Worm (Caenorhabditis elegans) whole organism, L4 larva: Measurements from ENCODE around the gene myrf-2.

Experiments used
- ama-1 ChIP-seq: fragments of 150-350 bp; optimal IDR thresholded peaks from 2 replicates; lab custom pipeline; 2014; ENCODE audit warnings: inconsistent platforms, mixed read lengths
- attf-4 ChIP-seq: sonication (generic microtip); optimal IDR thresholded peaks from 3 replicates; lab custom pipeline; 2017; ENCODE audit warnings: missing biosample characterization, missing genetic modification characterization
- ceh-62 ChIP-seq: sonication (generic microtip); optimal IDR thresholded peaks from 2 replicates; lab custom pipeline; 2017; ENCODE audit warnings: missing biosample characterization, missing genetic modification characterization
- duxl-1 ChIP-seq: sonication (generic microtip); optimal IDR thresholded peaks from 2 replicates; lab custom pipeline; 2016; ENCODE audit warnings: mild to moderate bottlenecking, missing genetic modification characterization, moderate library complexity, missing compliant biosample characterization; ENCODE audit not compliant: poor library complexity
- dve-1 ChIP-seq: sonication (generic microtip); optimal IDR thresholded peaks from 2 replicates; lab custom pipeline; 2017; ENCODE audit warnings: antibody characterized with exemption, mild to moderate bottlenecking, missing genetic modification characterization, missing compliant biosample characterization; ENCODE audit not compliant: insufficient read depth
- lin-13 ChIP-seq: fragments of 150-350 bp; optimal IDR thresholded peaks from 2 replicates; lab custom pipeline; 2014; ENCODE audit warnings: missing biosample characterization, missing genetic modification reagents, missing genetic modification characterization
- mdl-1 ChIP-seq, 2 experiments: fragments of 150-350 bp in 1 of 2; sonication (generic microtip) in 1 of 2; optimal IDR thresholded peaks; 2 replicates each; lab custom pipeline; 2014 to 2017; ENCODE audit warnings: missing biosample characterization in 2 of 2, missing genetic modification characterization in 2 of 2
- mdt-29 ChIP-seq: fragments of 200-800 bp; sonication (Bioruptor generic); IDR thresholded peaks from 2 replicates; pipeline ENCODE4 v1.3.6; 2022; ENCODE audit warnings: missing genetic modification reagents, missing genetic modification characterization, missing compliant biosample characterization
- mxl-2 ChIP-seq: fragments of 200-800 bp; sonication (Bioruptor generic); conservative IDR thresholded peaks from 2 replicates; pipeline ENCODE4 v1.3.6; 2022; ENCODE audit warnings: missing genetic modification reagents, missing genetic modification characterization, missing compliant biosample characterization
- nhr-11 ChIP-seq: fragments of 150-350 bp; optimal IDR thresholded peaks from 2 replicates; lab custom pipeline; 2014; ENCODE audit warnings: missing biosample characterization, missing genetic modification characterization

- TF ChIP-seq dve-1: no peak
- TF ChIP-seq ama-1 (lab: Kevin White, UChicago): no peak
- TF ChIP-seq nhr-11 (tag; lab: Kevin White, UChicago): no peak
- no peak for TF ChIP-seq attf-4 (tag; lab: Kevin White, UChicago)
- TF ChIP-seq mdt-29 (GFP tag; lab: Robert Waterston, UW): no peak
- no peak for TF ChIP-seq duxl-1
- TF ChIP-seq lin-13 (GFP tag; lab: Kevin White, UChicago): no peak
- TF ChIP-seq ceh-62 (tag; lab: Kevin White, UChicago): no peak
- no peak for TF ChIP-seq mdl-1 (tag; optimal IDR thresholded peaks at IDR 0.05; lab: Kevin White, UChicago)
- no peak for TF ChIP-seq mxl-2 (GFP tag; lab: Robert Waterston, UW)
Measured at ce11 chrX:10189805-10190204, 4.4 kb downstream of the myrf-2 start.
